Worm (Caenorhabditis elegans) whole organism, L4 larva: ENCODE results near the gene T28B11.1.

Experiments used
- F10B5.3 ChIP-seq: sonication (generic microtip); optimal IDR thresholded peaks from 2 replicates; lab custom pipeline; 2016; ENCODE audit warnings: mild to moderate bottlenecking, missing genetic modification characterization, missing compliant biosample characterization
- F26F4.8 ChIP-seq: fragments of 200-800 bp; sonication (Bioruptor generic); conservative IDR thresholded peaks from 2 replicates; pipeline ENCODE4 v1.3.6; 2022; ENCODE audit warnings: missing genetic modification characterization, missing compliant biosample characterization
- F49E8.2 ChIP-seq: sonication (generic microtip); optimal IDR thresholded peaks from 2 replicates; lab custom pipeline; 2016; ENCODE audit warnings: missing compliant biosample characterization, mild to moderate bottlenecking, missing genetic modification characterization, borderline replicate concordance
- Y5F2A.4 ChIP-seq: fragments of 200-800 bp; sonication (Bioruptor generic); optimal IDR thresholded peaks from 2 replicates; lab custom pipeline; 2018; ENCODE audit warnings: mild to moderate bottlenecking, missing genetic modification characterization, missing compliant biosample characterization
- Y75B8A.6 ChIP-seq: fragments of 200-800 bp; sonication (Bioruptor generic); IDR thresholded peaks from 2 replicates; pipeline ENCODE4 v1.3.6; 2022; ENCODE audit warnings: missing genetic modification reagents, missing genetic modification characterization, missing compliant biosample characterization
- aha-1 ChIP-seq: fragments of 150-350 bp; peaks from one replicate; lab custom pipeline; 2014; ENCODE audit warnings: missing biosample characterization, missing genetic modification characterization
- aly-2 ChIP-seq: sonication (generic microtip); optimal IDR thresholded peaks from 2 replicates; lab custom pipeline; 2018; ENCODE audit warnings: missing biosample characterization, missing genetic modification characterization
- ceh-20 ChIP-seq: fragments of 200-800 bp; sonication (Bioruptor generic); IDR thresholded peaks from 2 replicates; pipeline ENCODE4 v1.3.6; 2022; ENCODE audit warnings: missing genetic modification reagents, missing genetic modification characterization, missing compliant biosample characterization
- ceh-44 ChIP-seq: fragments of 200-800 bp; sonication (Bioruptor generic); IDR thresholded peaks from 2 replicates; pipeline ENCODE4 v1.3.6; 2022; ENCODE audit warnings: missing genetic modification reagents, missing genetic modification characterization, missing compliant biosample characterization
- ces-1 ChIP-seq: fragments of 150-350 bp; sonication (generic microtip); optimal IDR thresholded peaks from 4 replicates; lab custom pipeline; 2014; ENCODE audit warnings: missing biosample characterization, missing genetic modification reagents, missing genetic modification characterization
- daf-19 ChIP-seq: fragments of 200-800 bp; sonication (Bioruptor generic); conservative IDR thresholded peaks from 2 replicates; pipeline ENCODE4 v1.3.6; 2022; ENCODE audit warnings: missing genetic modification characterization, missing compliant biosample characterization
- dmd-6 ChIP-seq: fragments of 200-800 bp; sonication (Bioruptor generic); IDR thresholded peaks from 2 replicates; pipeline ENCODE4 v1.3.6; 2022; ENCODE audit warnings: missing genetic modification reagents, missing genetic modification characterization, missing compliant biosample characterization
- fkh-10 ChIP-seq: fragments of 150-350 bp; optimal IDR thresholded peaks from 2 replicates; lab custom pipeline; 2014; ENCODE audit warnings: missing biosample characterization, missing genetic modification reagents, missing genetic modification characterization
- fos-1 ChIP-seq: fragments of 150-350 bp; optimal IDR thresholded peaks from 2 replicates; lab custom pipeline; 2014; ENCODE audit warnings: missing biosample characterization, missing genetic modification characterization
- gei-8 ChIP-seq: fragments of 200-800 bp; sonication (Bioruptor generic); optimal IDR thresholded peaks from 2 replicates; lab custom pipeline; 2018; ENCODE audit warnings: mild to moderate bottlenecking, missing genetic modification characterization, missing compliant biosample characterization
- hlh-11 ChIP-seq: fragments of 200-800 bp; sonication (Bioruptor generic); optimal IDR thresholded peaks from 2 replicates; lab custom pipeline; 2018; ENCODE audit warnings: mild to moderate bottlenecking, missing genetic modification characterization, missing compliant biosample characterization
- hmg-1.1 ChIP-seq: fragments of 200-800 bp; sonication (Bioruptor generic); IDR thresholded peaks from 2 replicates; pipeline ENCODE4 v1.3.6; 2022; ENCODE audit warnings: missing genetic modification reagents, missing genetic modification characterization, missing compliant biosample characterization
- lin-13 ChIP-seq: fragments of 150-350 bp; optimal IDR thresholded peaks from 2 replicates; lab custom pipeline; 2014; ENCODE audit warnings: missing biosample characterization, missing genetic modification reagents, missing genetic modification characterization
- lin-38 ChIP-seq: fragments of 200-800 bp; sonication (Bioruptor generic); IDR thresholded peaks from 2 replicates; pipeline ENCODE4 v1.3.6; 2022; ENCODE audit warnings: missing genetic modification reagents, missing genetic modification characterization, missing compliant biosample characterization
- lsy-2 ChIP-seq, 2 experiments: fragments of 150-350 bp in 1 of 2; sonication (generic microtip) in 1 of 2; optimal IDR thresholded peaks; 2 replicates each; lab custom pipeline; 2014 to 2017; ENCODE audit warnings: missing biosample characterization in 2 of 2, missing genetic modification characterization in 2 of 2
- madf-5 ChIP-seq, 2 experiments: fragments of 200-800 bp; sonication (Bioruptor generic); IDR thresholded peaks; 2 replicates each; pipeline ENCODE4 v1.3.6; 2022; ENCODE audit warnings: missing compliant biosample characterization in 2 of 2, missing genetic modification characterization in 2 of 2
- madf-9 ChIP-seq: fragments of 200-800 bp; sonication (Bioruptor generic); conservative IDR thresholded peaks from 2 replicates; pipeline ENCODE4 v1.3.6; 2022; ENCODE audit warnings: missing genetic modification reagents, missing genetic modification characterization, missing compliant biosample characterization
- nhr-77 ChIP-seq: fragments of 150-350 bp; optimal IDR thresholded peaks from 2 replicates; lab custom pipeline; 2014; ENCODE audit warnings: missing biosample characterization, missing genetic modification characterization
- php-3 ChIP-seq: fragments of 200-800 bp; sonication (Bioruptor generic); IDR thresholded peaks from 2 replicates; pipeline ENCODE4 v1.3.6; 2022; ENCODE audit warnings: missing genetic modification reagents, missing genetic modification characterization, missing compliant biosample characterization
- rbr-2 ChIP-seq: sonication (generic microtip); optimal IDR thresholded peaks from 2 replicates; lab custom pipeline; 2016; ENCODE audit warnings: missing genotype, missing genetic modification characterization, missing compliant biosample characterization
- spr-3 ChIP-seq: fragments of 200-800 bp; sonication (Bioruptor generic); optimal IDR thresholded peaks from 2 replicates; lab custom pipeline; 2018; ENCODE audit warnings: mild to moderate bottlenecking, missing genetic modification characterization, missing compliant biosample characterization
- tag-97 ChIP-seq: fragments of 200-800 bp; sonication (Bioruptor generic); IDR thresholded peaks from 2 replicates; pipeline ENCODE4 v1.3.6; 2022; ENCODE audit warnings: missing genetic modification characterization, missing compliant biosample characterization
- unc-62 ChIP-seq, 3 experiments: fragments of 150-350 bp in 1 of 3; sonication (generic microtip); optimal IDR thresholded peaks in 2 of 3; peaks in 1 of 3; 1 replicate in 1 of 3; 2 replicates in 2 of 3; lab custom pipeline; 2014 to 2017; ENCODE audit warnings: missing biosample characterization in 3 of 3, missing genetic modification characterization in 3 of 3, missing genetic modification reagents in 3 of 3, missing genotype in 1 of 3
- zfp-3 ChIP-seq: fragments of 200-800 bp; sonication (Bioruptor generic); conservative IDR thresholded peaks from 2 replicates; pipeline ENCODE4 v1.3.6; 2022; ENCODE audit warnings: missing genetic modification reagents, missing genetic modification characterization, missing compliant biosample characterization
- zip-11 ChIP-seq: fragments of 200-800 bp; sonication (Bioruptor generic); IDR thresholded peaks from 2 replicates; pipeline ENCODE4 v1.3.6; 2022; ENCODE audit warnings: missing genetic modification characterization, missing compliant biosample characterization
- zip-2 ChIP-seq: fragments of 150-350 bp; optimal IDR thresholded peaks from 2 replicates; lab custom pipeline; 2014; ENCODE audit warnings: missing biosample characterization, missing genetic modification characterization
- ztf-11 ChIP-seq: fragments of 150-350 bp; optimal IDR thresholded peaks from 2 replicates; lab custom pipeline; 2014; ENCODE audit warnings: missing biosample characterization, missing genetic modification characterization

T28B11.1 gene

DNA sequence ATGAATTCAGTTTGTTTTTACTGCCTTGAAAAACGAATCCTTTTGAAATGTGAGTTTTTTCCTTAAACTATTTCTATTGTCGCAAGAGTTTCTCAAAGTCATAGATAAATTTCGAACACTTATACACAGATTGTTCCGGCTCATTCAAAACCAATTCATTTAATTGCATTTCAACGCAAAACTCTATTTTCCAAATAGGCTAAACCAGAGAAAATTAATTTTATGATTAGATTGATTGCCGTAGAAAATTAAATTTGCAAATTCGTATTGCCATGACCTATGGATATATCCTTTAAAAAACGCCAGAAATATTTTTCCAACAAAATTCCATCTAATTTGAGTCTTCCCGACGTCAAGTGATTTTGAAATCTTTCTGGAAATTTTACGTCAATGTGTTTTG lies 56.2 kb downstream of the T28B11.1 start:
- TF ChIP-seq tag-97 (GFP tag; lab: Robert Waterston, UW) (no peak), aly-2 (no peak), F26F4.8 (no peak)
- TF ChIP-seq, all 104 proteins: peak for 0

DNA sequence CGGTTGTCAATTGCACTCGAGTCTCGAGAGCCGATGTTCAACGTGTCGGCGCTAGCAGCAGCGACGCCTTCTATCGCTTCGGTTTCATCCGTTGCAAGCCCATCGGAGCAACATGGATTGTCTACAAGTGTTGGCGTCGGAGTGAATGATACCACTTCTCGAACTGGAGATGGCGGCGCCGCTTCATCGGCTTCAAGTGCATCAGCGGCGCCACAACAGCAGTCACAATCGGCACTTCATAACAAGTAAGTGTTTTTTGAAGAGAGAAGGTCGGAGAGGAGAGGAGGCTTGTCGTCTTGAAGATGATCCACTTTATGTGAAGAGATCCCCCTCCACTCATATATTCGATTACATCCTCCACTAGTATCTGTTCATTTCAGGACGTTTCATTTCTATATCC lies 59.6 kb downstream of the T28B11.1 start:
- TF ChIP-seq spr-3 (GFP tag; lab: Kevin White, UChicago) (no peak), daf-19 (no peak), F10B5.3 (tag; lab: Kevin White, UChicago) (no peak), lsy-2 (tag; optimal IDR thresholded peaks at IDR 0.05; lab: Kevin White, UChicago) (no peak), gei-8 (GFP tag; lab: Kevin White, UChicago) (no peak), zfp-3 (GFP tag; lab: Robert Waterston, UW) (no peak), Y75B8A.6 (no peak), lin-13 (GFP tag; lab: Kevin White, UChicago) (no peak), dmd-6 (GFP tag; lab: Robert Waterston, UW) (no peak), nhr-77 (tag; lab: Kevin White, UChicago) (no peak), Y5F2A.4 (GFP tag; lab: Kevin White, UChicago) (no peak), F49E8.2 (no peak), aha-1 (tag; lab: Kevin White, UChicago) (no peak), php-3 (GFP tag; lab: Robert Waterston, UW) (no peak), fkh-10 (GFP tag; lab: Kevin White, UChicago) (no peak), lin-38 (GFP tag; lab: Robert Waterston, UW) (no peak)

DNA sequence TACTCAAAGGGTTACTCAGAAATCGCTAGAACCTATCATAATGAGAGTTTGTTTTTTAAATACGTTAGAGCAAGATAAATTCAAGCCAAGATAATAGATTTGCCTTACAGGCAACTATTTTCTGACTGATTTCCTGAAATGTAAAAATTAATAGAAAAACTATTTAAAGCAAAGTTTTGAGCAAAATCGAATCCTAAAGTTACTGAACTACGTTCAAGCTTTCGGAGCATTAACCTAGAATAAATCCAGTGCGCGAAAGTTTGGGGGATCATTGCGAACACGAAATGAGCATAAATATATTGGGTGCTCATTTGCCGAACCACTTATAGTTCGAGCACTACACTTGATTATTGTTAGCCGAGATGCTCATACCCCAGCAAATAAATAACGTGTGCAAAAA lies 60.6 kb downstream of the T28B11.1 start, which contains the start of gene ceh-22:
ceh-22 (plus strand) TSS at position 301 of the 400 bp plus-strand sequence.
- TF ChIP-seq zip-2 (tag; lab: Kevin White, UChicago) = no peak
- no peak for TF ChIP-seq ztf-11
- TF ChIP-seq fkh-10 (GFP tag; lab: Kevin White, UChicago) = no peak

DNA sequence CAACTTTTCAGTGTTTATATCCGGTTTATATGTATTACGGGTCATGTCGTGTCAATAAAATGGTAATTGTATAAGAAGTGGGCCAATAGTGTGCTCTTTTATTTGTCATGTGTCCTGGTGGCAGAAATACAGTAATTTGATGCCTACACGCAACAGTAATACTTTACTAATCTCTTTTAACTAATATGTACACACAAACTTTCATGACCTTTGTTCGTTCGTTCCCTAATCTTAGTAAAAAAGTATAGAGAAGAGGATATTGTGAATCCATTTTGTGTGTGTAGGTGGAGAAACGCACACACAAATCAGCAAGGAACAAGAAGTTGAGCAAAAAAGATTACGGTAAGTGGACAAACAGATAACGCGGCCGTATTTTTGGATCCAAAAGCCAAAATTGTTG lies 61.4 kb downstream of the T28B11.1 start:
- TF ChIP-seq unc-62 (GFP tag; optimal IDR thresholded peaks at IDR 0.05 in 1 of 2; lab: Kevin White, UChicago) = peak in 1 of 2 experiments; percentile 77
- TF ChIP-seq unc-62 (tag; optimal IDR thresholded peaks at IDR 0.05; lab: Kevin White, UChicago) = no peak
- no peak for TF ChIP-seq madf-9 (GFP tag; lab: Robert Waterston, UW)
- TF ChIP-seq tag-97 (GFP tag; lab: Robert Waterston, UW) = no peak
- no peak for TF ChIP-seq zip-11 (GFP tag; lab: Robert Waterston, UW)

DNA sequence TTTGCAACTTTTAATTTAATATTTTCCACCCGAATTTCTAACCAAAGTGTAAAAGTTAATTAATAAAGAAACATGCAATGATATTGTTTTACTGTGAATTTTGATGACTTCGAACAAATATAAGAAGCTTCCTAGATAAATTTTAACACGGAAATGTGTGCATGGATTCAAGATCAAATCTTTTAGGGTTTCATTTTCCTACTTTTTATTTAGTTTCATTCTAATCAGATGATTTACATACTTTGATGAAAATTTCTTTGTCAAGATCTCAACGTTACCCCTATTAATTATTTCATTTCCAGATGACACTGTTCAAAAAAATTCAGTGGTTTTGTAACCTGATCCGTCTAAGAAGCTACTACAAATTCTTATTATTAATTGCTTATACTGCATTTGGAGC lies 64.9 kb downstream of the T28B11.1 start, which contains the start of gene twk-12:
twk-12 (plus strand) TSS at position 301 of the 400 bp plus-strand sequence.
- TF ChIP-seq zfp-3 (GFP tag; lab: Robert Waterston, UW) = no peak
- no peak for TF ChIP-seq ceh-44
- TF ChIP-seq fos-1 (tag; lab: Kevin White, UChicago) = no peak
- TF ChIP-seq ces-1 (GFP tag; lab: Kevin White, UChicago) = no peak
- no peak for TF ChIP-seq rbr-2 (tag; lab: Kevin White, UChicago)
- TF ChIP-seq madf-5 (GFP tag; IDR thresholded peaks at IDR 0.05; lab: Robert Waterston, UW) = no peak
- no peak for TF ChIP-seq hlh-11 (tag; lab: Kevin White, UChicago)
- no peak for TF ChIP-seq aly-2
- TF ChIP-seq zip-2 (tag; lab: Kevin White, UChicago) = no peak
- no peak for TF ChIP-seq ztf-11
- TF ChIP-seq ceh-20 (GFP tag; lab: Robert Waterston, UW) = no peak
- TF ChIP-seq hmg-1.1 (GFP tag; lab: Robert Waterston, UW) = no peak
- TF ChIP-seq, all 104 proteins: peak for 0
